Worm (Caenorhabditis elegans) whole organism, L2 larva: ENCODE results near the gene glna-2.
A peak's percentile ranks its signal among the peaks of the same experiment; 100 is the strongest.

Experiments used
- C34F6.9 ChIP-seq: fragments of 150-350 bp; optimal IDR thresholded peaks from 2 replicates; lab custom pipeline; 2014; ENCODE audit warnings: missing biosample characterization, missing genetic modification characterization
- F13H6.1 ChIP-seq: sonication (generic microtip); optimal IDR thresholded peaks from 2 replicates; lab custom pipeline; 2016; ENCODE audit warnings: missing genetic modification characterization, missing compliant biosample characterization
- Y55F3AM.14 ChIP-seq: fragments of 200-800 bp; sonication (Bioruptor generic); optimal IDR thresholded peaks from 2 replicates; lab custom pipeline; 2018; ENCODE audit warnings: mild to moderate bottlenecking, missing genetic modification characterization, missing compliant biosample characterization
- ZK546.5 ChIP-seq: sonication (generic microtip); optimal IDR thresholded peaks from 2 replicates; lab custom pipeline; 2017; ENCODE audit warnings: missing biosample characterization, missing genetic modification characterization
- aly-2 ChIP-seq: fragments of 150-350 bp; optimal IDR thresholded peaks from 2 replicates; lab custom pipeline; 2014; ENCODE audit warnings: missing biosample characterization, missing genetic modification characterization
- ama-1 ChIP-seq: fragments of 150-350 bp; optimal IDR thresholded peaks from 2 replicates; lab custom pipeline; 2018; ENCODE audit warnings: inconsistent platforms
- blmp-1 ChIP-seq: sonication (generic microtip); optimal IDR thresholded peaks from 2 replicates; lab custom pipeline; 2017; ENCODE audit warnings: missing genetic modification characterization, mild to moderate bottlenecking, missing compliant biosample characterization, antibody characterized with exemption, moderate library complexity; ENCODE audit not compliant: insufficient read depth
- ceh-16 ChIP-seq: fragments of 150-350 bp; optimal IDR thresholded peaks from 2 replicates; lab custom pipeline; 2014; ENCODE audit warnings: missing biosample characterization, missing genetic modification characterization
- ceh-82 ChIP-seq: fragments of 150-350 bp; optimal IDR thresholded peaks from 2 replicates; lab custom pipeline; 2014; ENCODE audit warnings: missing biosample characterization, missing genetic modification characterization
- crh-2 ChIP-seq: sonication (generic microtip); optimal IDR thresholded peaks from 2 replicates; lab custom pipeline; 2017; ENCODE audit warnings: missing biosample characterization, missing genetic modification characterization
- dmd-4 ChIP-seq: sonication (generic microtip); optimal IDR thresholded peaks from 2 replicates; lab custom pipeline; 2017; ENCODE audit warnings: missing biosample characterization, missing genetic modification characterization
- egl-27 ChIP-seq: sonication (generic microtip); optimal IDR thresholded peaks from 3 replicates; lab custom pipeline; 2017; ENCODE audit warnings: missing biosample characterization, missing genetic modification reagents, missing genetic modification characterization
- elt-1 ChIP-seq: fragments of 150-350 bp; optimal IDR thresholded peaks from 2 replicates; lab custom pipeline; 2014; ENCODE audit warnings: missing biosample characterization, missing genetic modification characterization
- elt-3 ChIP-seq: sonication (generic microtip); optimal IDR thresholded peaks from 2 replicates; lab custom pipeline; 2017; ENCODE audit warnings: missing biosample characterization, missing genetic modification characterization
- fos-1 ChIP-seq: fragments of 150-350 bp; optimal IDR thresholded peaks from 2 replicates; lab custom pipeline; 2014; ENCODE audit warnings: missing biosample characterization, missing genetic modification characterization
- gmeb-1 ChIP-seq: fragments of 150-350 bp; optimal IDR thresholded peaks from 2 replicates; lab custom pipeline; 2014; ENCODE audit warnings: missing biosample characterization, missing genetic modification characterization
- lin-13 ChIP-seq: fragments of 150-350 bp; optimal IDR thresholded peaks from 2 replicates; lab custom pipeline; 2014; ENCODE audit warnings: missing biosample characterization, missing genetic modification reagents, missing genetic modification characterization
- lsy-2 ChIP-seq, 2 experiments: fragments of 150-350 bp in 1 of 2; sonication (generic microtip) in 1 of 2; optimal IDR thresholded peaks; 2 replicates each; lab custom pipeline; 2014 to 2017; ENCODE audit warnings: missing biosample characterization in 2 of 2, missing genetic modification characterization in 2 of 2
- mab-5 ChIP-seq: fragments of 150-350 bp; optimal IDR thresholded peaks from 2 replicates; lab custom pipeline; 2014; ENCODE audit warnings: missing biosample characterization, missing genetic modification characterization
- mdl-1 ChIP-seq, 2 experiments: fragments of 150-350 bp in 1 of 2; sonication (generic microtip) in 1 of 2; optimal IDR thresholded peaks; 2 replicates each; lab custom pipeline; 2017; ENCODE audit warnings: missing biosample characterization in 2 of 2, missing genetic modification characterization in 2 of 2
- nhr-10 ChIP-seq: sonication (generic microtip); optimal IDR thresholded peaks from 2 replicates; lab custom pipeline; 2017; ENCODE audit warnings: missing biosample characterization, missing genetic modification characterization
- nhr-11 ChIP-seq: fragments of 150-350 bp; optimal IDR thresholded peaks from 2 replicates; lab custom pipeline; 2014; ENCODE audit warnings: missing biosample characterization, missing genetic modification characterization
- nhr-12 ChIP-seq: fragments of 150-350 bp; optimal IDR thresholded peaks from 2 replicates; lab custom pipeline; 2014; ENCODE audit warnings: missing biosample characterization, missing genetic modification characterization
- nhr-129 ChIP-seq: fragments of 150-350 bp; optimal IDR thresholded peaks from 2 replicates; lab custom pipeline; 2014; ENCODE audit warnings: missing biosample characterization, missing genetic modification characterization
- nhr-21 ChIP-seq: fragments of 150-350 bp; optimal IDR thresholded peaks from 2 replicates; lab custom pipeline; 2014; ENCODE audit warnings: missing biosample characterization, missing genetic modification characterization
- nhr-237 ChIP-seq: fragments of 150-350 bp; optimal IDR thresholded peaks from 2 replicates; lab custom pipeline; 2014; ENCODE audit warnings: missing biosample characterization, missing genetic modification characterization
- nhr-25 ChIP-seq: fragments of 150-350 bp; sonication (generic microtip); optimal IDR thresholded peaks from 3 replicates; lab custom pipeline; 2014; ENCODE audit warnings: missing biosample characterization, missing genetic modification characterization
- nhr-6 ChIP-seq: fragments of 150-350 bp; optimal IDR thresholded peaks from 2 replicates; lab custom pipeline; 2014; ENCODE audit warnings: missing biosample characterization, missing genetic modification characterization
- sma-3 ChIP-seq: sonication (generic microtip); optimal IDR thresholded peaks from 2 replicates; lab custom pipeline; 2016; ENCODE audit warnings: missing genetic modification reagents, missing genetic modification characterization, missing compliant biosample characterization
- sma-9 ChIP-seq, 2 experiments: fragments of 150-350 bp in 1 of 2; sonication (generic microtip) in 1 of 2; optimal IDR thresholded peaks; 2 replicates each; lab custom pipeline; 2014 to 2016; ENCODE audit warnings: missing genetic modification characterization in 2 of 2, mild to moderate bottlenecking in 1 of 2, missing biosample characterization in 1 of 2, missing compliant biosample characterization in 1 of 2, missing genetic modification reagents in 1 of 2, moderate library complexity in 1 of 2
- snpc-4 ChIP-seq: fragments of 150-350 bp; optimal IDR thresholded peaks from 2 replicates; lab custom pipeline; 2014; ENCODE audit warnings: missing biosample characterization, missing genetic modification characterization
- unc-39 ChIP-seq: fragments of 150-350 bp; optimal IDR thresholded peaks from 2 replicates; lab custom pipeline; 2014; ENCODE audit warnings: missing biosample characterization, missing genetic modification characterization
- unc-55 ChIP-seq: fragments of 150-350 bp; sonication (generic microtip); optimal IDR thresholded peaks from 3 replicates; lab custom pipeline; 2014; ENCODE audit warnings: missing biosample characterization, missing genetic modification reagents, missing genetic modification characterization
- zag-1 ChIP-seq: fragments of 150-350 bp; optimal IDR thresholded peaks from 2 replicates; lab custom pipeline; 2014; ENCODE audit warnings: missing biosample characterization, missing genetic modification characterization
- ztf-11 ChIP-seq: sonication (generic microtip); optimal IDR thresholded peaks from 2 replicates; lab custom pipeline; 2017; ENCODE audit warnings: missing biosample characterization, missing genetic modification characterization
- ztf-4 ChIP-seq: fragments of 150-350 bp; optimal IDR thresholded peaks from 2 replicates; lab custom pipeline; 2014; ENCODE audit warnings: missing biosample characterization, missing genetic modification characterization

Gene glna-2

DNA sequence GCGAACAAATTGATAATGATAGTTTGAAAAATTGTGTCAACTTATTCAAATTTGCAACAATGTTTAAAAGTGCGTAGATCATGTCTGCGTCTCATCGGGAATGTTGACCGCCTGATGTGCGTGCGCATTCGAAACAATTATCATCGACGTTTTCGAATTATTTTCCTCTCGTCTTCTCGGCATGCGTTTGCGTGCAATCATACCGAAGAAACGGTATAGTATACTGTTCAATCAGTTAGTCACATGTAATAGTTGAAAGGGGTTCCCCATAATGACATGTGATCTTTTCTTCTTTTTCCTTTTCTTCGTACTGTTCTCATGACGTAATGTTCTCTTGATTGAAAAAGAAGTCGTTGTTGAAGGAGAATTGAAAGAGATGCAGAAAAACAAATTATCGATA lies 8.3 kb downstream of the glna-2 start:
- TF ChIP-seq blmp-1 (tag; lab: Kevin White, UChicago) (peak; percentile 65), egl-27 (tag; lab: Kevin White, UChicago) (peak; percentile 51), elt-1 (tag; lab: Kevin White, UChicago) (no peak), dmd-4 (tag; lab: Kevin White, UChicago) (no peak), nhr-6 (tag; lab: Kevin White, UChicago) (peak; percentile 51), unc-39 (tag; lab: Kevin White, UChicago) (no peak), ama-1 (lab: Kevin White, UChicago) (peak; percentile 20), nhr-129 (peak; percentile 92), F13H6.1 (peak; percentile 35), lsy-2 (tag; optimal IDR thresholded peaks at IDR 0.05; lab: Kevin White, UChicago) (peak in 1 of 2 experiments; percentile 74), snpc-4 (tag; lab: Kevin White, UChicago) (no peak), unc-55 (GFP tag; lab: Kevin White, UChicago) (no peak), crh-2 (tag; lab: Kevin White, UChicago) (peak; percentile 83), C34F6.9 (tag; lab: Kevin White, UChicago) (peak; percentile 49), Y55F3AM.14 (GFP tag; lab: Kevin White, UChicago) (no peak), fos-1 (tag; lab: Kevin White, UChicago) (peak; percentile 75), nhr-12 (tag; lab: Kevin White, UChicago) (no peak), sma-3 (peak; percentile 94), mab-5 (no peak), ceh-16 (tag; lab: Kevin White, UChicago) (peak; percentile 38), nhr-21 (tag; lab: Kevin White, UChicago) (peak; percentile 97), gmeb-1 (tag; lab: Kevin White, UChicago) (peak; percentile 75), mdl-1 (tag; optimal IDR thresholded peaks at IDR 0.05; lab: Kevin White, UChicago) (peak; percentile 82 to 86), sma-9 (GFP tag; optimal IDR thresholded peaks at IDR 0.05; lab: Kevin White, UChicago) (peak; percentile 98), sma-9 (tag; optimal IDR thresholded peaks at IDR 0.05; lab: Kevin White, UChicago) (no peak), lin-13 (GFP tag; lab: Kevin White, UChicago) (peak; percentile 12), nhr-25 (tag; lab: Kevin White, UChicago) (peak; percentile 97), ztf-4 (tag; lab: Kevin White, UChicago) (peak; percentile 54), aly-2 (tag; lab: Kevin White, UChicago) (no peak)

DNA sequence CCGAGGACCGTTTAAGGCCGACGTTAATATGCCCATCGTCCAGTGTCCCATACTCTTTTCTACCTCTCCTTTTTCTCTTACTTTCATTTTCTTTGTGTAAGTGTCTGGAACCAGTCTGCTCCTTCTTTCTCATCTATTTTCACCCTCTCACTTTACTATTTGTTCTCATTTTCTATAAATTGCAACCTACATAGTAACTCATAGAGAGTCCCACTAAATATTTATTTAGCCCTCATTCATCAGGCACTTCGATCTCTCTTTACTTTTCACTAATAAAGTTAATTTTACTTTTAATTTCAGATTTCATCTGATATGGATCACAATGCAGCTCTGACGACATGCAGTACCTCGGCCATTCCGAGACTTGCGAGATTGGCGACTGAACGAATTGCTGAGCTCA lies 8.9 kb downstream of the glna-2 start, which contains the start of gene zyg-11:
Gene zyg-11, plus strand, starts transcription at position 301 of the 400 bp plus-strand sequence.
- no peak for TF ChIP-seq C34F6.9 (tag; lab: Kevin White, UChicago)
- peak; percentile 49 for TF ChIP-seq unc-55 (GFP tag; lab: Kevin White, UChicago)
- TF ChIP-seq fos-1 (tag; lab: Kevin White, UChicago) = no peak
- TF ChIP-seq, all 48 proteins: peak for 1

DNA sequence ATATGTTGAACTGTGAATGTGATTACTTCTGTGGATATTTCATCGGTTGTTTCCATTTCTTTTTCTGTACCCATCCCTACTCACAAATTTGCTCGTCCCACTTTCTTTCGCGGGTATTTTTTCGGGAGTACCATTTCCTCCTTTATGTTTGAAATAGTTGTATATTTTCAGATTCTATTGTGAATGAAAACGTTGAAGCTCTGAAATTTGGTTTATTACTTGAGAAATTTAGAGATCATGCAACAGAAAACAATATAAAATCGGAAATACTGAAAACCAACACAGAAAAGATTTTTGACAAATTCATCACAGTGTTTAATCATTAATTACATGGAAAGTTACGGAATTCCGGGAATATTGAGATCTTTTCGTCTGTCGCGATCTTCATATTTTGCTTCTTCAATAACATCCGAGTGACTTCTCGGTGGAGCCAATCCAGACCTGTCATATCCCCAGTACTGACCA lies 12.2 kb downstream of the glna-2 start:
- peak; percentile 36 for TF ChIP-seq nhr-25 (tag; lab: Kevin White, UChicago)
- TF ChIP-seq elt-1 (tag; lab: Kevin White, UChicago) = no peak
- TF ChIP-seq ztf-11 (tag; lab: Kevin White, UChicago) = no peak
- no peak for TF ChIP-seq nhr-129
- TF ChIP-seq ceh-82 = no peak
- TF ChIP-seq sma-3 = peak; percentile 60
- TF ChIP-seq zag-1 (tag; lab: Kevin White, UChicago) = no peak
- TF ChIP-seq blmp-1 (tag; lab: Kevin White, UChicago) = peak; percentile 14
- peak; percentile 15 for TF ChIP-seq F13H6.1
- no peak for TF ChIP-seq nhr-237
- no peak for TF ChIP-seq gmeb-1 (tag; lab: Kevin White, UChicago)
- peak; percentile 58 for TF ChIP-seq ztf-4 (tag; lab: Kevin White, UChicago)

DNA sequence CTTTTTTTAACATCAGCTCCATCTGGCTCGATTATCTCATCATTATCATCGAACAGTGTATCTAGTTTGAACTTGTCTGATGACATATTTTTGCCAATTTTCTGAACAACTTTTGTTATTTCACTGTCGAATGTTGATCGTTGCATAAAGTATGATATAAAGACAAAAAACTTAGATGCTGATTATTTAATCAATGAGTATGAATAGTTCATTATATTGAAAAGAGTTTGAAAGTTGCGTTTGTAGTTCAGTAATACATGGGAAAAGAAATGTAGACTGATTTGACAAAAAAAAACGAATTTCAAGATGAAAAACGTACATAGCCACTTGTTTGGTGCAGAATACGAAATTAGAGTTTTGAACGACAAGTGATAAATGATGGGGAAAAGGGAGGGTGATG lies 14.0 kb downstream of the glna-2 start, which contains the start of gene hda-2:
Gene hda-2, minus strand, starts transcription at position 101 of the 400 bp plus-strand sequence.
- TF ChIP-seq nhr-10 (tag; lab: Kevin White, UChicago) = no peak
- TF ChIP-seq nhr-21 (tag; lab: Kevin White, UChicago) = no peak
- TF ChIP-seq elt-3 = no peak
- TF ChIP-seq mab-5 = no peak
- TF ChIP-seq nhr-11 = no peak
- TF ChIP-seq ZK546.5 = no peak
- TF ChIP-seq nhr-12 (tag; lab: Kevin White, UChicago) = no peak
- TF ChIP-seq nhr-6 (tag; lab: Kevin White, UChicago) = no peak
- TF ChIP-seq fos-1 (tag; lab: Kevin White, UChicago) = no peak
- no peak for TF ChIP-seq ztf-4 (tag; lab: Kevin White, UChicago)
- TF ChIP-seq, all 48 proteins: peak for 0
